Worm (Caenorhabditis elegans): ENCODE data around the gene W02B3.3.
A peak's percentile ranks its signal among the peaks of the same experiment; 100 is the strongest.

Gene W02B3.3

ce11 chrIII:675822-676221 lies 7.6 kb upstream of the W02B3.3 start, which contains the start of gene grk-2:
grk-2 (plus strand) TSS chrIII:676122.
- TF ChIP-seq B0310.2 (tag; optimal IDR thresholded peaks at IDR 0.05): no peak
- no peak for TF ChIP-seq ets-7 (tag; optimal IDR thresholded peaks at IDR 0.05)
- TF ChIP-seq ceh-36 (tag; optimal IDR thresholded peaks at IDR 0.05): no peak
- TF ChIP-seq hnd-1 (tag; optimal IDR thresholded peaks at IDR 0.05): no peak
- no peak for TF ChIP-seq tbx-11 (GFP tag; IDR thresholded peaks at IDR 0.05)
- no peak for TF ChIP-seq tra-4 (tag; optimal IDR thresholded peaks at IDR 0.05)
- TF ChIP-seq hmbx-1 (tag; optimal IDR thresholded peaks at IDR 0.05): no peak
- TF ChIP-seq pes-1 (GFP tag; IDR thresholded peaks at IDR 0.05): no peak
- no peak for TF ChIP-seq ama-1 (optimal IDR thresholded peaks at IDR 0.05)
- TF ChIP-seq F13C5.2 (tag; optimal IDR thresholded peaks at IDR 0.05): no peak
- TF ChIP-seq ceh-13 (GFP tag; optimal IDR thresholded peaks at IDR 0.05): no peak
- TF ChIP-seq tbx-37 (GFP tag; conservative IDR thresholded peaks at IDR 0.05): no peak
- TF ChIP-seq aly-1 (tag; optimal IDR thresholded peaks at IDR 0.05): no peak
- no peak for TF ChIP-seq hmg-4 (GFP tag; optimal IDR thresholded peaks at IDR 0.05)
- TF ChIP-seq flt-1 (GFP tag; IDR thresholded peaks at IDR 0.05): no peak
- no peak for TF ChIP-seq sea-1 (GFP tag; conservative IDR thresholded peaks at IDR 0.05)
- TF ChIP-seq scrt-1 (GFP tag; IDR thresholded peaks at IDR 0.05): no peak

- TF ChIP-seq scrt-1 (GFP tag; IDR thresholded peaks at IDR 0.05) (no peak), tra-4 (tag; optimal IDR thresholded peaks at IDR 0.05) (no peak), aly-1 (tag; optimal IDR thresholded peaks at IDR 0.05) (no peak), ceh-13 (GFP tag; optimal IDR thresholded peaks at IDR 0.05) (no peak), ama-1 (optimal IDR thresholded peaks at IDR 0.05) (no peak), F13C5.2 (tag; optimal IDR thresholded peaks at IDR 0.05) (no peak), flt-1 (GFP tag; IDR thresholded peaks at IDR 0.05) (no peak), hmbx-1 (tag; optimal IDR thresholded peaks at IDR 0.05) (no peak), hmg-4 (GFP tag; optimal IDR thresholded peaks at IDR 0.05) (no peak), ets-7 (tag; optimal IDR thresholded peaks at IDR 0.05) (no peak), tbx-37 (GFP tag; conservative IDR thresholded peaks at IDR 0.05) (no peak), tbx-11 (GFP tag; IDR thresholded peaks at IDR 0.05) (no peak), sea-1 (GFP tag; conservative IDR thresholded peaks at IDR 0.05) (no peak)
Observed at ce11 chrIII:675413-675812, 7.2 kb upstream of the W02B3.3 start.

ce11 chrIII:670994-671393 lies 2.8 kb upstream of the W02B3.3 start:
- TF ChIP-seq ama-1 (optimal IDR thresholded peaks at IDR 0.05): no peak
- no peak for TF ChIP-seq flt-1 (GFP tag; IDR thresholded peaks at IDR 0.05)
- no peak for TF ChIP-seq hmg-4 (GFP tag; optimal IDR thresholded peaks at IDR 0.05)
- no peak for TF ChIP-seq B0310.2 (tag; optimal IDR thresholded peaks at IDR 0.05)
- no peak for TF ChIP-seq ceh-36 (tag; optimal IDR thresholded peaks at IDR 0.05)

- TF ChIP-seq tra-4 (tag; optimal IDR thresholded peaks at IDR 0.05) (no peak), hnd-1 (tag; optimal IDR thresholded peaks at IDR 0.05) (no peak)
Observed at ce11 chrIII:665173-665757, 3.0 kb downstream of the W02B3.3 start, which contains the start of gene C09F5.3. C09F5.3 (minus strand) TSS chrIII:665266.

- TF ChIP-seq sea-1 (GFP tag; conservative IDR thresholded peaks at IDR 0.05) (no peak), ceh-13 (GFP tag; optimal IDR thresholded peaks at IDR 0.05) (no peak), tbx-11 (GFP tag; IDR thresholded peaks at IDR 0.05) (no peak), ets-7 (tag; optimal IDR thresholded peaks at IDR 0.05) (no peak), tbx-37 (GFP tag; conservative IDR thresholded peaks at IDR 0.05) (no peak), pes-1 (GFP tag; IDR thresholded peaks at IDR 0.05) (no peak)
Observed at ce11 chrIII:658357-658756, 9.9 kb downstream of the W02B3.3 start, which contains the start of gene C09F5.1. C09F5.1 (plus strand) TSS chrIII:658709.

ce11 chrIII:657241-657640 lies 11.0 kb downstream of the W02B3.3 start:
- TF ChIP-seq tra-4 (tag; optimal IDR thresholded peaks at IDR 0.05) (no peak), ceh-36 (tag; optimal IDR thresholded peaks at IDR 0.05) (peak; percentile 20)

ce11 chrIII:656660-657059 lies 11.6 kb downstream of the W02B3.3 start:
- TF ChIP-seq hmbx-1 (tag; optimal IDR thresholded peaks at IDR 0.05): no peak
- no peak for TF ChIP-seq F13C5.2 (tag; optimal IDR thresholded peaks at IDR 0.05)
- TF ChIP-seq tra-4 (tag; optimal IDR thresholded peaks at IDR 0.05): no peak
- no peak for TF ChIP-seq sea-1 (GFP tag; conservative IDR thresholded peaks at IDR 0.05)
- TF ChIP-seq tbx-11 (GFP tag; IDR thresholded peaks at IDR 0.05): no peak
- no peak for TF ChIP-seq ceh-13 (GFP tag; optimal IDR thresholded peaks at IDR 0.05)
- no peak for TF ChIP-seq tbx-37 (GFP tag; conservative IDR thresholded peaks at IDR 0.05)
- no peak for TF ChIP-seq aly-1 (tag; optimal IDR thresholded peaks at IDR 0.05)
- TF ChIP-seq ceh-36 (tag; optimal IDR thresholded peaks at IDR 0.05): no peak
- no peak for TF ChIP-seq ama-1 (optimal IDR thresholded peaks at IDR 0.05)
- TF ChIP-seq pes-1 (GFP tag; IDR thresholded peaks at IDR 0.05): no peak

ce11 chrIII:654365-654764 lies 13.9 kb downstream of the W02B3.3 start:
- TF ChIP-seq flt-1 (GFP tag; IDR thresholded peaks at IDR 0.05) (no peak), scrt-1 (GFP tag; IDR thresholded peaks at IDR 0.05) (no peak), tbx-11 (GFP tag; IDR thresholded peaks at IDR 0.05) (no peak), hnd-1 (tag; optimal IDR thresholded peaks at IDR 0.05) (no peak), tra-4 (tag; optimal IDR thresholded peaks at IDR 0.05) (no peak), pes-1 (GFP tag; IDR thresholded peaks at IDR 0.05) (no peak)

ce11 chrIII:651587-651986 lies 16.6 kb downstream of the W02B3.3 start:
- TF ChIP-seq hmbx-1 (tag; optimal IDR thresholded peaks at IDR 0.05): no peak
- TF ChIP-seq tbx-11 (GFP tag; IDR thresholded peaks at IDR 0.05): no peak
- no peak for TF ChIP-seq hmg-4 (GFP tag; optimal IDR thresholded peaks at IDR 0.05)
- no peak for TF ChIP-seq ama-1 (optimal IDR thresholded peaks at IDR 0.05)
- no peak for TF ChIP-seq B0310.2 (tag; optimal IDR thresholded peaks at IDR 0.05)
- no peak for TF ChIP-seq aly-1 (tag; optimal IDR thresholded peaks at IDR 0.05)
- no peak for TF ChIP-seq ceh-36 (tag; optimal IDR thresholded peaks at IDR 0.05)
- TF ChIP-seq tbx-37 (GFP tag; conservative IDR thresholded peaks at IDR 0.05): no peak
- no peak for TF ChIP-seq tra-4 (tag; optimal IDR thresholded peaks at IDR 0.05)
- no peak for TF ChIP-seq ceh-13 (GFP tag; optimal IDR thresholded peaks at IDR 0.05)
- no peak for TF ChIP-seq scrt-1 (GFP tag; IDR thresholded peaks at IDR 0.05)
- no peak for TF ChIP-seq hnd-1 (tag; optimal IDR thresholded peaks at IDR 0.05)
- TF ChIP-seq ets-7 (tag; optimal IDR thresholded peaks at IDR 0.05): no peak
- no peak for TF ChIP-seq F13C5.2 (tag; optimal IDR thresholded peaks at IDR 0.05)
- no peak for TF ChIP-seq pes-1 (GFP tag; IDR thresholded peaks at IDR 0.05)
- no peak for TF ChIP-seq flt-1 (GFP tag; IDR thresholded peaks at IDR 0.05)
- TF ChIP-seq sea-1 (GFP tag; conservative IDR thresholded peaks at IDR 0.05): no peak
